Worm (Caenorhabditis elegans) whole organism, late embryonic: ENCODE results near the gene attf-5.

Source experiments
- ceh-14 ChIP-seq: sonication (generic microtip); optimal IDR thresholded peaks from 2 replicates; lab custom pipeline; 2016; ENCODE audit warnings: missing genotype, missing genetic modification characterization, missing compliant biosample characterization
- fax-1 ChIP-seq: sonication (generic microtip); optimal IDR thresholded peaks from 2 replicates; lab custom pipeline; 2016; ENCODE audit warnings: missing genotype, missing genetic modification characterization, missing compliant biosample characterization
- mec-3 ChIP-seq: sonication (generic microtip); optimal IDR thresholded peaks from 2 replicates; lab custom pipeline; 2016; ENCODE audit warnings: borderline replicate concordance, missing genetic modification characterization, missing compliant biosample characterization
- pha-4 ChIP-seq: fragments of 150-350 bp; optimal IDR thresholded peaks from 2 replicates; lab custom pipeline; 2018; ENCODE audit warnings: missing biosample characterization, missing genetic modification reagents, missing genetic modification characterization
- pqm-1 ChIP-seq: sonication (generic microtip); optimal IDR thresholded peaks from 2 replicates; lab custom pipeline; 2016; ENCODE audit warnings: missing genetic modification characterization, missing compliant biosample characterization
- tbx-2 ChIP-seq: sonication (generic microtip); optimal IDR thresholded peaks from 2 replicates; lab custom pipeline; 2016; ENCODE audit warnings: missing genetic modification characterization, missing compliant biosample characterization

DNA sequence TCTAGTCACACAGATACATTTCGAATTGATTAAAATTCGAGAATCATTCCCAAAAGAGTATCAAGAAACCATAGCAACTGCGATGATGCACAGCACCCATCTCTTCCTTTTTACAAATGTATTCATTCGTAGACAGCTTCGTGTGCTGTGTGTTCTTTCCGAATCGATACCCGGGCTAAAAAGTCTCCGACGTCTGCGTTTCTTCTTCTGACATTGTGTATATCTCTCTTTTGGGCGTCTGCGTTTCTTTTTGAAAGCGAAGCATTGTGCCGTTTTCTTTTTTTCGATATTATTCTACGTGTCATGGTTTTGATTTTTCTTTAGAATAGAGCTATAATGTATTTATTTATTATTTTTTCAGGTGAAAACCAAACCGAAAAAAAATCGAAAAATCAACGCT, at the start of gene attf-5:
- TF ChIP-seq fax-1 (tag; lab: Kevin White, UChicago) (no peak), pqm-1 (tag; lab: Kevin White, UChicago) (no peak), mec-3 (tag; lab: Kevin White, UChicago) (no peak), tbx-2 (tag; lab: Kevin White, UChicago) (no peak), pha-4 (no peak), ceh-14 (no peak)
